Fruit fly (Drosophila melanogaster) whole organism: Measurements from ENCODE around the gene mRRF2.

Experiments used
- CG8478 ChIP-seq: fragments of >200 bp; optimal IDR thresholded peaks from 2 replicates; lab custom pipeline; 2018; ENCODE audit warnings: inconsistent platforms
- Dll ChIP-seq: fragments of >200 bp; optimal IDR thresholded peaks from 2 replicates; lab custom pipeline; 2017
- EcR ChIP-seq, 2 experiments: fragments of >200 bp; optimal IDR thresholded peaks; 2 replicates each; lab custom pipeline; 2017; ENCODE audit warnings: missing biosample characterization in 2 of 2, missing genetic modification characterization in 2 of 2, missing genetic modification reagents in 2 of 2
- psq ChIP-seq: fragments of >200 bp; optimal IDR thresholded peaks from 2 replicates; lab custom pipeline; 2017
- usp ChIP-seq: fragments of >200 bp; optimal IDR thresholded peaks from 2 replicates; lab custom pipeline; 2017; ENCODE audit warnings: missing biosample characterization, missing genetic modification characterization, mixed read lengths

DNA sequence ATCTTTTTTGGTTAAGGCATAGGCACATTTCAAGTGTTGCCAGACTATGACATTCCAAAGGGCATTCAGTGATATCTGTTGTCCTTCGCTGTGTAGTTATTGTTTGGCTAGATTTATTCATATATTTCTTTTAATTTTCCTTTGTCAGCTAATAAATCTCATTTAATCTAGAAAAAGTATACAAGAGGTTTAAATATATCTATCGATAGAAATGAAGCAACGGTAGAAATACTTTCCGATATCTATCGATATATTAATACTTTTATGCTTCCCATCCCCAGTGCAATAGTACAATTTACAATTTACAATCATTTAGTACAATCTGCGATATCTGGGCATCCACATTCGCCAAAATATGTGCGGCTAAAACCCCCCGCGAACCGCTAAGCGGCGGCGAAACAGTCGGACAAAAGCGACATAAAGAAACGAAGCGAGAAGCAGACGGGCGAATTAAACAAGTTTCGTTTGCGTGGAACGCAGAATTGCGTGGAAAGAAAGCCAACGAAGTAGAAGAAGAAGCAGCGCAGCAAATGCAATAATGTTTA, 26.0 kb upstream of the mRRF2 start, which contains the start of gene Efa6:
- no peak for TF ChIP-seq usp (GFP tag; lab: Kevin White, UChicago)
- no peak for TF ChIP-seq psq
- TF ChIP-seq CG8478 (lab: Kevin White, UChicago) = no peak
- TF ChIP-seq EcR (GFP tag; optimal IDR thresholded peaks at IDR 0.05; lab: Kevin White, UChicago) = no peak
- TF ChIP-seq Dll (lab: Kevin White, UChicago) = no peak
